Worm (Caenorhabditis elegans) whole organism, L4 larva: ENCODE results near the gene T16A1.2.

ENCODE experiments used
- D1046.2 ChIP-seq: fragments of 200-800 bp; sonication (Bioruptor generic); IDR thresholded peaks from 2 replicates; pipeline ENCODE4 v1.3.6; 2022; ENCODE audit warnings: missing genetic modification characterization, missing compliant biosample characterization
- F37D6.2 ChIP-seq: sonication (generic microtip); optimal IDR thresholded peaks from 2 replicates; lab custom pipeline; 2016; ENCODE audit warnings: mild to moderate bottlenecking, missing genetic modification characterization, missing compliant biosample characterization
- F49E8.2 ChIP-seq: sonication (generic microtip); optimal IDR thresholded peaks from 2 replicates; lab custom pipeline; 2016; ENCODE audit warnings: missing compliant biosample characterization, mild to moderate bottlenecking, missing genetic modification characterization, borderline replicate concordance
- T20F7.1 ChIP-seq: fragments of 200-800 bp; sonication (Bioruptor generic); optimal IDR thresholded peaks from 2 replicates; lab custom pipeline; 2018; ENCODE audit warnings: mild to moderate bottlenecking, missing genetic modification characterization, missing compliant biosample characterization
- T26A8.4 ChIP-seq: fragments of 200-800 bp; sonication (Bioruptor generic); IDR thresholded peaks from 2 replicates; pipeline ENCODE4 v1.3.6; 2022; ENCODE audit warnings: missing genetic modification characterization, missing compliant biosample characterization
- Y105C5A.15 ChIP-seq: fragments of 200-800 bp; sonication (Bioruptor generic); IDR thresholded peaks from 2 replicates; pipeline ENCODE4 v1.3.6; 2022; ENCODE audit warnings: missing genetic modification characterization, missing compliant biosample characterization
- Y48G9A.11 ChIP-seq: fragments of 200-800 bp; sonication (Bioruptor generic); IDR thresholded peaks from 2 replicates; pipeline ENCODE4 v1.3.6; 2022; ENCODE audit warnings: missing genetic modification reagents, missing genetic modification characterization, missing compliant biosample characterization
- ZK546.5 ChIP-seq, 2 experiments: sonication (generic microtip); optimal IDR thresholded peaks; 2 replicates each; lab custom pipeline; 2017; ENCODE audit warnings: missing biosample characterization in 2 of 2, missing genetic modification characterization in 2 of 2
- aha-1 ChIP-seq: fragments of 150-350 bp; peaks from one replicate; lab custom pipeline; 2014; ENCODE audit warnings: missing biosample characterization, missing genetic modification characterization
- ama-1 ChIP-seq: fragments of 150-350 bp; optimal IDR thresholded peaks from 2 replicates; lab custom pipeline; 2014; ENCODE audit warnings: inconsistent platforms, mixed read lengths
- ceh-44 ChIP-seq: fragments of 200-800 bp; sonication (Bioruptor generic); IDR thresholded peaks from 2 replicates; pipeline ENCODE4 v1.3.6; 2022; ENCODE audit warnings: missing genetic modification reagents, missing genetic modification characterization, missing compliant biosample characterization
- ceh-62 ChIP-seq: sonication (generic microtip); optimal IDR thresholded peaks from 2 replicates; lab custom pipeline; 2017; ENCODE audit warnings: missing biosample characterization, missing genetic modification characterization
- ceh-82 ChIP-seq: sonication (generic microtip); optimal IDR thresholded peaks from 2 replicates; lab custom pipeline; 2017; ENCODE audit warnings: missing biosample characterization, missing genetic modification characterization
- cey-2 ChIP-seq: sonication (generic microtip); optimal IDR thresholded peaks from 3 replicates; lab custom pipeline; 2017; ENCODE audit warnings: missing genetic modification characterization, mild to moderate bottlenecking, missing compliant biosample characterization, antibody characterized with exemption, borderline replicate concordance; ENCODE audit not compliant: insufficient read depth
- ctbp-1 ChIP-seq: fragments of 200-800 bp; sonication (Bioruptor generic); IDR thresholded peaks from 2 replicates; pipeline ENCODE4 v1.3.6; 2022; ENCODE audit warnings: missing genetic modification reagents, missing genetic modification characterization, missing compliant biosample characterization
- daf-12 ChIP-seq: fragments of 150-350 bp; optimal IDR thresholded peaks from 2 replicates; lab custom pipeline; 2014; ENCODE audit warnings: missing biosample characterization, missing genetic modification reagents, missing genetic modification characterization
- daf-16 ChIP-seq, 3 experiments: sonication (generic microtip); optimal IDR thresholded peaks; 2 replicates each; lab custom pipeline; 2016 to 2017; ENCODE audit warnings: missing genetic modification characterization in 3 of 3, missing genetic modification reagents in 3 of 3, mild to moderate bottlenecking in 2 of 3, missing compliant biosample characterization in 2 of 3, missing biosample characterization in 1 of 3, moderate library complexity in 1 of 3
- dmd-9 ChIP-seq: fragments of 200-800 bp; sonication (Bioruptor generic); IDR thresholded peaks from 2 replicates; pipeline ENCODE4 v1.3.6; 2022; ENCODE audit warnings: missing genetic modification reagents, missing genetic modification characterization, missing compliant biosample characterization
- dpl-1 ChIP-seq: fragments of 150-350 bp; optimal IDR thresholded peaks from 2 replicates; lab custom pipeline; 2014; ENCODE audit warnings: missing biosample characterization, missing genetic modification reagents, missing genetic modification characterization
- dve-1 ChIP-seq: sonication (generic microtip); optimal IDR thresholded peaks from 2 replicates; lab custom pipeline; 2017; ENCODE audit warnings: antibody characterized with exemption, mild to moderate bottlenecking, missing genetic modification characterization, missing compliant biosample characterization; ENCODE audit not compliant: insufficient read depth
- egl-27 ChIP-seq: sonication (generic microtip); optimal IDR thresholded peaks from 3 replicates; lab custom pipeline; 2017; ENCODE audit warnings: missing biosample characterization, missing genetic modification reagents, missing genetic modification characterization
- hmg-1.1 ChIP-seq: fragments of 200-800 bp; sonication (Bioruptor generic); IDR thresholded peaks from 2 replicates; pipeline ENCODE4 v1.3.6; 2022; ENCODE audit warnings: missing genetic modification reagents, missing genetic modification characterization, missing compliant biosample characterization
- lin-38 ChIP-seq: fragments of 200-800 bp; sonication (Bioruptor generic); IDR thresholded peaks from 2 replicates; pipeline ENCODE4 v1.3.6; 2022; ENCODE audit warnings: missing genetic modification reagents, missing genetic modification characterization, missing compliant biosample characterization
- lin-39 ChIP-seq: fragments of 150-350 bp; optimal IDR thresholded peaks from 2 replicates; lab custom pipeline; 2014; ENCODE audit warnings: missing biosample characterization, missing genetic modification reagents, missing genetic modification characterization
- mdl-1 ChIP-seq, 2 experiments: fragments of 150-350 bp in 1 of 2; sonication (generic microtip) in 1 of 2; optimal IDR thresholded peaks; 2 replicates each; lab custom pipeline; 2014 to 2017; ENCODE audit warnings: missing biosample characterization in 2 of 2, missing genetic modification characterization in 2 of 2
- mdt-29 ChIP-seq: fragments of 200-800 bp; sonication (Bioruptor generic); IDR thresholded peaks from 2 replicates; pipeline ENCODE4 v1.3.6; 2022; ENCODE audit warnings: missing genetic modification reagents, missing genetic modification characterization, missing compliant biosample characterization
- mep-1 ChIP-seq: fragments of 150-350 bp; sonication (generic microtip); optimal IDR thresholded peaks from 3 replicates; lab custom pipeline; 2014; ENCODE audit warnings: missing biosample characterization, missing genetic modification characterization
- mxl-3 ChIP-seq: fragments of 200-800 bp; sonication (Bioruptor generic); optimal IDR thresholded peaks from 2 replicates; lab custom pipeline; 2018; ENCODE audit warnings: mild to moderate bottlenecking, missing genetic modification characterization, missing compliant biosample characterization
- nhr-237 ChIP-seq: sonication (generic microtip); optimal IDR thresholded peaks from 2 replicates; lab custom pipeline; 2017; ENCODE audit warnings: missing biosample characterization, missing genetic modification characterization
- nhr-25 ChIP-seq: sonication (generic microtip); optimal IDR thresholded peaks from 2 replicates; lab custom pipeline; 2017; ENCODE audit warnings: missing genetic modification characterization, mild to moderate bottlenecking, missing compliant biosample characterization, antibody characterized with exemption, moderate library complexity, borderline replicate concordance; ENCODE audit not compliant: insufficient read depth
- nhr-48 ChIP-seq: sonication (generic microtip); optimal IDR thresholded peaks from 2 replicates; lab custom pipeline; 2016; ENCODE audit warnings: mild to moderate bottlenecking, missing genetic modification characterization, missing compliant biosample characterization
- pha-4 ChIP-seq, 2 experiments: fragments of 150-350 bp in 1 of 2; fragments of 200-800 bp in 1 of 2; sonication (Bioruptor generic) in 1 of 2; IDR thresholded peaks in 1 of 2; optimal IDR thresholded peaks in 1 of 2; 2 replicates each; pipeline versions ENCODE4 v1.3.6 to Lab custom; 2014 to 2022; ENCODE audit warnings: missing genetic modification characterization in 2 of 2, missing genetic modification reagents in 2 of 2, missing biosample characterization in 1 of 2, missing compliant biosample characterization in 1 of 2
- rbr-2 ChIP-seq: sonication (generic microtip); optimal IDR thresholded peaks from 2 replicates; lab custom pipeline; 2016; ENCODE audit warnings: missing genotype, missing genetic modification characterization, missing compliant biosample characterization
- snpc-1.2 ChIP-seq: fragments of 200-800 bp; sonication (Bioruptor generic); IDR thresholded peaks from 2 replicates; pipeline ENCODE4 v1.3.6; 2022; ENCODE audit warnings: missing genetic modification reagents, missing genetic modification characterization, missing compliant biosample characterization
- tag-97 ChIP-seq: fragments of 200-800 bp; sonication (Bioruptor generic); IDR thresholded peaks from 2 replicates; pipeline ENCODE4 v1.3.6; 2022; ENCODE audit warnings: missing genetic modification characterization, missing compliant biosample characterization
- unc-62 ChIP-seq, 3 experiments: fragments of 150-350 bp in 1 of 3; sonication (generic microtip); optimal IDR thresholded peaks in 2 of 3; peaks in 1 of 3; 1 replicate in 1 of 3; 2 replicates in 2 of 3; lab custom pipeline; 2014 to 2017; ENCODE audit warnings: missing biosample characterization in 3 of 3, missing genetic modification characterization in 3 of 3, missing genetic modification reagents in 3 of 3, missing genotype in 1 of 3
- zag-1 ChIP-seq: fragments of 150-350 bp; optimal IDR thresholded peaks from 2 replicates; lab custom pipeline; 2014; ENCODE audit warnings: missing biosample characterization, missing genetic modification characterization

Gene T16A1.2

DNA sequence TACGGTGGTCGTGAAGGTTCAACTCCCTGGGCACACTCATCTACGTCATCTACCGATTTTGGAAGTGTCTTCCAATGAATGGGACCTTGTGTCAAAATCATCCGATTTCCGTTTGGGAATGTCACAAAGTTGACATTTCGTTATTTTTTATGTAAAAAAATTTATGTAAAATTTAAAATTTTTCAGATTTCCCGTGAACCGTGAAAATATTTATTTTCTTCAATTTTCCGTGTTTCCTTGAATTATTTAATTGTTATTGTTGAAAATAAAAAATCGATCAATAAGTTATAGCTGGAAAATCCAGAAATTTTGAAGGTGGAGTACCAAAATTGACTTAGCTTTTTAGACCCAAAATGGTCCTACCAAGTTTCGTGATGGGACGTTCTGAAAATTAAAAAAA, 40.2 kb downstream of the T16A1.2 start, which contains the start of gene hpo-7:
Gene hpo-7 (minus strand): TSS at position 101 of the 400 bp plus-strand sequence.
- TF ChIP-seq tag-97 (GFP tag; lab: Robert Waterston, UW) (no peak), ceh-62 (tag; lab: Kevin White, UChicago) (no peak), daf-16 (GFP tag; optimal IDR thresholded peaks at IDR 0.05; lab: Kevin White, UChicago) (no peak), daf-16 (tag; optimal IDR thresholded peaks at IDR 0.05; lab: Kevin White, UChicago) (no peak), D1046.2 (GFP tag; lab: Robert Waterston, UW) (no peak), Y105C5A.15 (no peak)
- TF ChIP-seq, all 104 proteins: peak for 0

DNA sequence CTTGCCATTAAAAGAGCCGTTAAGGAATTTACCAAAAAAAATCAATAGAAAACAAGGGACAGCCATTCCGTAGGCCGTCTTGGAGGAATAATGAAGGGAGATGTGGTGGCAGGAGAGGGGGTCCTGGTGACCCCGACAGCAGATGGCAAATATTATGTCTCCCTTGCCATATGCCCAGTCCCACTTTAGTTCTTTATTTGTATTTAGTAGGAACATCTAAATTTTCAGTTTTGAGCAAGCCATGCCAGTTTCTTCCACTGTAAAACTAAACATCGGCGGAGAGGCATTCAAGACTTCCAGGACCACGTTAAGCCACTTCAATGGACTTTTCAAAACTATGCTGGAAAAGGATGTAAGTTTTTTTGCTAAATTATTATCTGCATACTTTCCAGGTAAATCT, 41.8 kb downstream of the T16A1.2 start, which contains the start of gene C40A11.4:
Gene C40A11.4 (plus strand): TSS at position 188 of the 400 bp plus-strand sequence.
- TF ChIP-seq hmg-1.1 (GFP tag; lab: Robert Waterston, UW) (no peak), ZK546.5 (tag; optimal IDR thresholded peaks at IDR 0.05; lab: Kevin White, UChicago) (no peak), zag-1 (tag; lab: Kevin White, UChicago) (no peak), snpc-1.2 (GFP tag; lab: Robert Waterston, UW) (no peak), mdt-29 (no peak), mdl-1 (tag; optimal IDR thresholded peaks at IDR 0.05; lab: Kevin White, UChicago) (no peak), nhr-48 (tag; lab: Kevin White, UChicago) (no peak), ceh-44 (GFP tag; lab: Robert Waterston, UW) (no peak), dve-1 (tag; lab: Kevin White, UChicago) (no peak), mep-1 (tag; lab: Kevin White, UChicago) (no peak), T20F7.1 (GFP tag; lab: Kevin White, UChicago) (no peak), ceh-82 (no peak), daf-12 (tag; lab: Kevin White, UChicago) (no peak), egl-27 (tag; lab: Kevin White, UChicago) (no peak)

DNA sequence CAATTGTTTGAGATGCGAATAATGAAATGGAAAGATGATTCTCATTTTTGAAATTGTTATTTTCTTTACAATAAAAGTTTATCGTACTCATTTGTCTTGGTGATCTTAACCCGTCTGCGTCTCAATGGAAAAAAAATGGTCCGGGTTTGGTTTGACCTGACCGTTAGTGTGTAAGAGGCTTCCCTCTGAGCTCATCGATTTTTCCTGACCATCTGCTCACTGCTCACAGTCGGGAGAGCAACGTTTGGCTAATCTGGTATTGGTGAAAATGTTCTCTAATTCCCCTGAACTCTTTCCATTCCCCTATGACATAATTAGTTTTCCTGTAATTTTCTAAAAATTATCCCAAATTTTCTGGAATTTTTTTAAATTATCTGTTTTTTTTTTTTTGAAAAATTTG, 43.5 kb downstream of the T16A1.2 start:
- TF ChIP-seq dpl-1 = no peak
- TF ChIP-seq nhr-48 (tag; lab: Kevin White, UChicago) = no peak
- TF ChIP-seq lin-39 = no peak
- no peak for TF ChIP-seq F37D6.2
- no peak for TF ChIP-seq F49E8.2 (tag; lab: Kevin White, UChicago)
- no peak for TF ChIP-seq lin-38 (GFP tag; lab: Robert Waterston, UW)
- no peak for TF ChIP-seq rbr-2
- no peak for TF ChIP-seq dmd-9 (GFP tag; lab: Robert Waterston, UW)
- no peak for TF ChIP-seq T26A8.4
- no peak for TF ChIP-seq cey-2 (tag; lab: Kevin White, UChicago)
- TF ChIP-seq pha-4 (GFP tag; IDR thresholded peaks at IDR 0.05; lab: Robert Waterston, UW) = no peak
- no peak for TF ChIP-seq pha-4 (tag; optimal IDR thresholded peaks at IDR 0.05; lab: Kevin White, UChicago)
- no peak for TF ChIP-seq aha-1
- TF ChIP-seq mep-1 (tag; lab: Kevin White, UChicago) = no peak

DNA sequence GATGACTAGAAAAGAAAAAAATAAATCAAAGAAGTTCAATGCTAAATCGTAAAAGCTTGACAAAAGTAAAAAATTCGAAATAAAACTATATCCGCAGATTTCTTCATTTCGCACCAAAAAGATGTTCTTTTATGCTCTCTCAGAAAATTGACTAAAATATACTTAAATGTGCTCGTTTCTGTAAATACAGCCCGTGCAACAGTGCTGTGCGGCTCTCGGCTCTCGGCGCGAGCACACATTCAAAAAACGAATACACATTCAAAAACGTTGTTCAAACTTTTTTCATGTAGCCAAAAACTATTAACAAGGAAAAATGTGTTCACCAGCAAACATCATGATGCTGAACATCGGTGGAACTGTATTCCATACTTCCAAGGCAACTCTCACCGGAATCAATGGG, 45.4 kb downstream of the T16A1.2 start, which contains the start of gene C40A11.3:
Gene C40A11.3 (plus strand): TSS at position 301 of the 400 bp plus-strand sequence.
- TF ChIP-seq hmg-1.1 (GFP tag; lab: Robert Waterston, UW) (no peak), unc-62 (GFP tag; optimal IDR thresholded peaks at IDR 0.05 in 1 of 2; lab: Kevin White, UChicago) (peak in 1 of 2 experiments; percentile 50), unc-62 (tag; optimal IDR thresholded peaks at IDR 0.05; lab: Kevin White, UChicago) (no peak)
- TF ChIP-seq, all 104 proteins: peak for 1

DNA sequence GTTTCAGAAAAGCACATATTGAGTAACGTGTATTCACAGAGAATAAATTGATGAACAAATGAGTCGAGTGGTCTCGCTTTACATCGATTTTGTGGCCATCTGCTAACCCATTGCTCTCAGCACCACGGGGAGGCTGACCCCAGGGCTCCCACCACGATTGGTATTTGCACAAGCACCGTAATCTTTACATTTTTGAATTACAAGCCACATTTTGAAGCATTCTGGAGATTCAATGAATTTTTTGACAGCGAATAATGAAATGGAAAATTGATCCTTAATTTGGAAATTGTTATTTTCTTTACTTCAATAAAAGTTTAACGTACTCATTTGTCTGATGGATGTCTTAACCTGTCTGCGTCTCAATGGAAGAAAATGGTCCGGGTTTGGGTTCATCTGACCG, 50.2 kb downstream of the T16A1.2 start, which contains the start of gene C40A11.6:
Gene C40A11.6 (minus strand): TSS at position 101 of the 400 bp plus-strand sequence.
- TF ChIP-seq unc-62 (GFP tag; optimal IDR thresholded peaks at IDR 0.05 in 1 of 2; lab: Kevin White, UChicago) (no peak), unc-62 (tag; optimal IDR thresholded peaks at IDR 0.05; lab: Kevin White, UChicago) (no peak), dve-1 (tag; lab: Kevin White, UChicago) (no peak), nhr-237 (tag; lab: Kevin White, UChicago) (no peak), Y48G9A.11 (GFP tag; lab: Robert Waterston, UW) (no peak), T26A8.4 (no peak), ama-1 (lab: Kevin White, UChicago) (no peak), nhr-48 (tag; lab: Kevin White, UChicago) (no peak), ceh-62 (tag; lab: Kevin White, UChicago) (no peak), mxl-3 (no peak), ctbp-1 (GFP tag; lab: Robert Waterston, UW) (no peak), nhr-25 (tag; lab: Kevin White, UChicago) (no peak)
